Fruit fly (Drosophila melanogaster) whole organism, wandering third instar larva: Measurements from ENCODE around the gene CG9338.

Experiments
- Abd-B ChIP-seq: fragments of >200 bp; optimal IDR thresholded peaks from 2 replicates; lab custom pipeline; 2017; ENCODE audit warnings: missing biosample characterization, missing genetic modification characterization
- CG32264 ChIP-seq: fragments of 200-800 bp; sonication (Bioruptor generic); optimal IDR thresholded peaks from 2 replicates; lab custom pipeline; 2016; ENCODE audit warnings: missing biosample characterization, missing genetic modification characterization
- CG9705 ChIP-seq: fragments of 200-800 bp; sonication (Bioruptor generic); optimal IDR thresholded peaks from 2 replicates; lab custom pipeline; 2018; ENCODE audit warnings: missing biosample characterization, mild to moderate bottlenecking, missing genetic modification characterization
- CrebA ChIP-seq: fragments of 200-800 bp; sonication (Bioruptor generic); optimal IDR thresholded peaks from 2 replicates; lab custom pipeline; 2016; ENCODE audit warnings: missing biosample characterization, mild to moderate bottlenecking, missing genetic modification characterization, borderline replicate concordance
- Dfd ChIP-seq: fragments of >200 bp; optimal IDR thresholded peaks from 2 replicates; lab custom pipeline; 2017; ENCODE audit warnings: missing biosample characterization, missing genetic modification characterization
- Dif ChIP-seq: fragments of 200-275, 200-300 bp; sonication (Bioruptor generic); optimal IDR thresholded peaks from 2 replicates; lab custom pipeline; 2018; ENCODE audit warnings: missing biosample characterization, missing genetic modification characterization; ENCODE audit not compliant: partially characterized antibody
- GATAd ChIP-seq: sonication (Bioruptor generic); optimal IDR thresholded peaks from 2 replicates; lab custom pipeline; 2016; ENCODE audit warnings: missing biosample characterization, missing genetic modification characterization
- HLH106 ChIP-seq: fragments of 200-800 bp; optimal IDR thresholded peaks from 3 replicates; lab custom pipeline; 2019; ENCODE audit warnings: missing biosample characterization, mild to moderate bottlenecking, missing genetic modification characterization, moderate library complexity
- Hnf4 ChIP-seq: fragments of 200-800 bp; sonication (Bioruptor generic); optimal IDR thresholded peaks from 2 replicates; lab custom pipeline; 2016; ENCODE audit warnings: missing biosample characterization, mild to moderate bottlenecking, missing genetic modification characterization
- Hr78 ChIP-seq: fragments of >200 bp; optimal IDR thresholded peaks from 2 replicates; lab custom pipeline; 2017; ENCODE audit warnings: missing biosample characterization, missing genetic modification characterization
- Hr83 ChIP-seq: fragments of 200-300 bp; sonication (Bioruptor generic); optimal IDR thresholded peaks from 2 replicates; lab custom pipeline; 2016; ENCODE audit warnings: missing biosample characterization, mild to moderate bottlenecking, missing genetic modification characterization, moderate library complexity; ENCODE audit not compliant: poor library complexity, severe bottlenecking
- Jra ChIP-seq: sonication (Bioruptor generic); optimal IDR thresholded peaks from 2 replicates; lab custom pipeline; 2016; ENCODE audit warnings: missing biosample characterization, missing genetic modification characterization
- Mio ChIP-seq: sonication (Bioruptor generic); optimal IDR thresholded peaks from 2 replicates; lab custom pipeline; 2016; ENCODE audit warnings: missing biosample characterization, missing genetic modification characterization
- Myc ChIP-seq: fragments of >200 bp; optimal IDR thresholded peaks from 2 replicates; lab custom pipeline; 2017
- N ChIP-seq: fragments of >200 bp; optimal IDR thresholded peaks from 2 replicates; lab custom pipeline; 2018; ENCODE audit warnings: missing biosample characterization, missing external identifiers, missing genetic modification characterization
- OdsH ChIP-seq: fragments of 200-800 bp; sonication (Bioruptor generic); optimal IDR thresholded peaks from 2 replicates; lab custom pipeline; 2016; ENCODE audit warnings: missing biosample characterization, mild to moderate bottlenecking, missing genetic modification characterization
- Rel ChIP-seq, 2 experiments: fragments of 200-800 bp; sonication (Bioruptor generic) in 1 of 2; optimal IDR thresholded peaks; 2 replicates in 1 of 2; 3 replicates in 1 of 2; lab custom pipeline; 2016 to 2019; ENCODE audit warnings: mild to moderate bottlenecking in 2 of 2, missing biosample characterization in 2 of 2, missing genetic modification characterization in 2 of 2, moderate library complexity in 1 of 2
- Sp1 ChIP-seq: fragments of 200-800 bp; sonication (Bioruptor generic); optimal IDR thresholded peaks from 3 replicates; lab custom pipeline; 2019; ENCODE audit warnings: missing biosample characterization, mild to moderate bottlenecking, missing genetic modification characterization, moderate library complexity
- Vsx2 ChIP-seq: fragments of 200-300, 225-300 bp; sonication (Bioruptor generic); optimal IDR thresholded peaks from 2 replicates; lab custom pipeline; 2018; ENCODE audit warnings: missing biosample characterization, missing genetic modification characterization; ENCODE audit not compliant: partially characterized antibody
- br ChIP-seq: fragments of 200-800 bp; sonication (Bioruptor generic); optimal IDR thresholded peaks from 2 replicates; lab custom pipeline; 2016; ENCODE audit warnings: missing biosample characterization, missing genetic modification characterization
- brk ChIP-seq: fragments of 200-800 bp; sonication (Bioruptor generic); optimal IDR thresholded peaks from 2 replicates; lab custom pipeline; 2016; ENCODE audit warnings: missing biosample characterization, mild to moderate bottlenecking, missing genetic modification characterization
- dl ChIP-seq, 2 experiments: fragments of 175-275, 200-275 bp in 1 of 2; fragments of 200-275 bp in 1 of 2; sonication (Bioruptor generic); optimal IDR thresholded peaks; lab custom pipeline; 2018; ENCODE audit warnings: mild to moderate bottlenecking in 2 of 2, missing biosample characterization in 2 of 2, missing genetic modification characterization in 2 of 2, moderate library complexity in 2 of 2; ENCODE audit not compliant: partially characterized antibody in 2 of 2, insufficient read depth in 1 of 2
- dmrt93B ChIP-seq: fragments of 200-800 bp; sonication (Bioruptor generic); optimal IDR thresholded peaks from 2 replicates; lab custom pipeline; 2018; ENCODE audit warnings: missing biosample characterization, mild to moderate bottlenecking, missing genetic modification characterization
- dsf ChIP-seq: sonication (Bioruptor generic); optimal IDR thresholded peaks from 2 replicates; lab custom pipeline; 2016; ENCODE audit warnings: missing biosample characterization, missing genetic modification characterization, borderline replicate concordance
- ey ChIP-seq: fragments of 200-800 bp; sonication (Bioruptor generic); optimal IDR thresholded peaks from 2 replicates; lab custom pipeline; 2016; ENCODE audit warnings: missing biosample characterization, missing genetic modification characterization
- foxo ChIP-seq, 2 experiments: fragments of 200-800 bp; sonication (Bioruptor generic); optimal IDR thresholded peaks; 2 replicates in 1 of 2; 3 replicates in 1 of 2; lab custom pipeline; 2016 to 2017; ENCODE audit warnings: missing biosample characterization in 2 of 2, missing genetic modification characterization in 2 of 2
- fru ChIP-seq: fragments of 200-800 bp; sonication (Bioruptor generic); optimal IDR thresholded peaks from 3 replicates; lab custom pipeline; 2016; ENCODE audit warnings: missing biosample characterization, mild to moderate bottlenecking, missing genetic modification characterization
- h ChIP-seq: fragments of 200-800 bp; sonication (Bioruptor generic); optimal IDR thresholded peaks from 3 replicates; lab custom pipeline; 2016; ENCODE audit warnings: missing biosample characterization, mild to moderate bottlenecking, missing genetic modification characterization
- jim ChIP-seq: fragments of 175-275, 200-325 bp; sonication (Bioruptor generic); optimal IDR thresholded peaks from 2 replicates; lab custom pipeline; 2016; ENCODE audit warnings: missing biosample characterization, mild to moderate bottlenecking, missing genetic modification characterization
- lola ChIP-seq: fragments of >200 bp; optimal IDR thresholded peaks from 2 replicates; lab custom pipeline; 2017; ENCODE audit warnings: missing biosample characterization, missing genetic modification characterization
- pan ChIP-seq: fragments of >200 bp; optimal IDR thresholded peaks from 2 replicates; lab custom pipeline; 2017
- psq ChIP-seq: fragments of 200-800 bp; sonication (Bioruptor generic); optimal IDR thresholded peaks from 3 replicates; lab custom pipeline; 2017; ENCODE audit warnings: missing biosample characterization, mild to moderate bottlenecking, missing genetic modification characterization, moderate library complexity
- rgr ChIP-seq: fragments of 200-800 bp; sonication (Bioruptor generic); optimal IDR thresholded peaks from 3 replicates; lab custom pipeline; 2016; ENCODE audit warnings: missing biosample characterization, mild to moderate bottlenecking, missing genetic modification characterization
- sage ChIP-seq: fragments of 200-800 bp; sonication (Bioruptor generic); optimal IDR thresholded peaks from 2 replicates; lab custom pipeline; 2016; ENCODE audit warnings: missing biosample characterization, mild to moderate bottlenecking, missing genetic modification characterization
- sv ChIP-seq: fragments of 200-800 bp; sonication (Bioruptor generic); optimal IDR thresholded peaks from 3 replicates; lab custom pipeline; 2016; ENCODE audit warnings: missing biosample characterization, missing genetic modification characterization
- tai ChIP-seq: sonication (Bioruptor generic); optimal IDR thresholded peaks from 2 replicates; lab custom pipeline; 2016; ENCODE audit warnings: missing biosample characterization, missing genetic modification characterization
- usp ChIP-seq: fragments of >200 bp; optimal IDR thresholded peaks from 2 replicates; lab custom pipeline; 2017; ENCODE audit warnings: missing biosample characterization, missing genetic modification characterization
- woc ChIP-seq: sonication (Bioruptor generic); optimal IDR thresholded peaks from 2 replicates; lab custom pipeline; 2016; ENCODE audit warnings: missing biosample characterization, mild to moderate bottlenecking, missing genetic modification characterization

CG9338 gene

dm6 chr2L:20818432-20818831, 46.6 kb upstream of the CG9338 start, which contains the start of gene CheB38a:
TSS of gene CheB38a (minus strand) at chr2L:20818532.
- TF ChIP-seq usp (GFP tag; lab: Kevin White, UChicago) (no peak), Myc (lab: Kevin White, UChicago) (no peak)

dm6 chr2L:20820767-20821166, 44.2 kb upstream of the CG9338 start, which contains the start of gene CheB38c:
TSS of gene CheB38c (minus strand) at chr2L:20820867.
- no peak for TF ChIP-seq Vsx2
- no peak for TF ChIP-seq lola (GFP tag; lab: Kevin White, UChicago)
- TF ChIP-seq woc = no peak
- no peak for TF ChIP-seq Mio (GFP tag; lab: Kevin White, UChicago)
- TF ChIP-seq Dif (GFP tag; lab: Kevin White, UChicago) = no peak
- no peak for TF ChIP-seq CG9705
- no peak for TF ChIP-seq pan (lab: Kevin White, UChicago)
- no peak for TF ChIP-seq sage (GFP tag; lab: Kevin White, UChicago)
- TF ChIP-seq dsf (GFP tag; lab: Kevin White, UChicago) = no peak
- no peak for TF ChIP-seq ey (GFP tag; lab: Kevin White, UChicago)
- TF ChIP-seq, all 38 proteins: peak for 0

dm6 chr2L:20821249-20822024, 43.6 kb upstream of the CG9338 start:
- TF ChIP-seq fru (GFP tag; lab: Kevin White, UChicago) = no peak
- TF ChIP-seq sage (GFP tag; lab: Kevin White, UChicago) = no peak
- no peak for TF ChIP-seq br (GFP tag; lab: Kevin White, UChicago)
- no peak for TF ChIP-seq CrebA (GFP tag; lab: Kevin White, UChicago)
- TF ChIP-seq usp (GFP tag; lab: Kevin White, UChicago) = no peak
- TF ChIP-seq pan (lab: Kevin White, UChicago) = no peak
- no peak for TF ChIP-seq Myc (lab: Kevin White, UChicago)
- no peak for TF ChIP-seq CG32264
- TF ChIP-seq h (GFP tag; lab: Kevin White, UChicago) = peak; percentile 8
- TF ChIP-seq Hr78 (GFP tag; lab: Kevin White, UChicago) = no peak
- TF ChIP-seq GATAd = no peak
- TF ChIP-seq Rel (GFP tag; optimal IDR thresholded peaks at IDR 0.05; lab: Kevin White, UChicago) = no peak
- TF ChIP-seq Rel (tag; optimal IDR thresholded peaks at IDR 0.05; lab: Kevin White, UChicago) = peak; percentile 26
- TF ChIP-seq OdsH (GFP tag; lab: Kevin White, UChicago) = no peak
- no peak for TF ChIP-seq Sp1 (GFP tag; lab: Kevin White, UChicago)
- TF ChIP-seq Mio (GFP tag; lab: Kevin White, UChicago) = no peak
- TF ChIP-seq tai = no peak
- no peak for TF ChIP-seq CG9705
- no peak for TF ChIP-seq woc
- TF ChIP-seq rgr (GFP tag; lab: Kevin White, UChicago) = no peak
- TF ChIP-seq Hr83 (GFP tag; lab: Kevin White, UChicago) = no peak
- peak; percentile 80 for TF ChIP-seq Dif (GFP tag; lab: Kevin White, UChicago)
- TF ChIP-seq Vsx2 = peak; percentile 71
- TF ChIP-seq jim = no peak
- TF ChIP-seq brk (GFP tag; lab: Kevin White, UChicago) = no peak
- no peak for TF ChIP-seq dmrt93B (GFP tag; lab: Kevin White, UChicago)
- no peak for TF ChIP-seq lola (GFP tag; lab: Kevin White, UChicago)
- TF ChIP-seq dl (GFP tag; optimal IDR thresholded peaks at IDR 0.05; lab: Kevin White, UChicago; ENCODE audit: insufficient read depth in 1 of 2, partially characterized antibody in 2 of 2) = peak; percentile 69 to 87
- peak; percentile 3 for TF ChIP-seq psq
- no peak for TF ChIP-seq dsf (GFP tag; lab: Kevin White, UChicago)
- TF ChIP-seq ey (GFP tag; lab: Kevin White, UChicago) = no peak
- TF ChIP-seq Dfd (GFP tag; lab: Kevin White, UChicago) = no peak
- no peak for TF ChIP-seq foxo (GFP tag; optimal IDR thresholded peaks at IDR 0.05; lab: Kevin White, UChicago)
- TF ChIP-seq HLH106 (tag; lab: Kevin White, UChicago) = no peak
- no peak for TF ChIP-seq sv
- TF ChIP-seq Jra (GFP tag; lab: Kevin White, UChicago) = no peak
- TF ChIP-seq Hnf4 (GFP tag; lab: Kevin White, UChicago) = no peak
- no peak for TF ChIP-seq N (GFP tag; lab: Kevin White, UChicago)
- no peak for TF ChIP-seq Abd-B (GFP tag; lab: Kevin White, UChicago)
